Fruit fly (Drosophila melanogaster) whole organism, embryonic: Measurements from ENCODE around the gene cnc.

Source experiments
- BEAF-32 ChIP-seq: fragments of 200-800 bp; sonication (Bioruptor generic); optimal IDR thresholded peaks from 3 replicates; lab custom pipeline; 2017; ENCODE audit warnings: missing biosample characterization, missing genetic modification characterization, mild to moderate bottlenecking, moderate library complexity, missing genetic modification reagents
- Blimp-1 ChIP-seq: fragments of 200-800 bp; sonication (Bioruptor generic); optimal IDR thresholded peaks from 3 replicates; lab custom pipeline; 2018; ENCODE audit warnings: missing biosample characterization, missing genetic modification characterization, mild to moderate bottlenecking, moderate library complexity, missing genetic modification reagents
- CG10959 ChIP-seq: fragments of 200-800 bp; sonication (Bioruptor generic); IDR thresholded peaks from 2 replicates; pipeline ENCODE4 v1.3.6; 2022; ENCODE audit warnings: missing biosample characterization, missing genetic modification characterization
- CG11504 ChIP-seq: fragments of 200-800 bp; sonication (Bioruptor generic); optimal IDR thresholded peaks from 3 replicates; lab custom pipeline; 2019; ENCODE audit warnings: missing biosample characterization, mild to moderate bottlenecking, missing genetic modification characterization, moderate library complexity
- CG11695 ChIP-seq: fragments of 200-800 bp; sonication (Bioruptor generic); IDR thresholded peaks from 3 replicates; pipeline ENCODE4 v1.3.6; 2022; ENCODE audit warnings: missing biosample characterization, missing genetic modification characterization
- CG12155 ChIP-seq: fragments of 200-800 bp; sonication (Bioruptor generic); optimal IDR thresholded peaks from 3 replicates; lab custom pipeline; 2016; ENCODE audit warnings: missing biosample characterization, missing genetic modification characterization
- CG12769 ChIP-seq: fragments of 200-800 bp; sonication (Bioruptor generic); optimal IDR thresholded peaks from 2 replicates; lab custom pipeline; 2019; ENCODE audit warnings: missing biosample characterization, mild to moderate bottlenecking, missing genetic modification characterization, moderate library complexity
- CG13624 ChIP-seq: fragments of 200-800 bp; sonication (Bioruptor generic); optimal IDR thresholded peaks from 2 replicates; lab custom pipeline; 2016; ENCODE audit warnings: missing biosample characterization, missing genetic modification characterization
- CG17385 ChIP-seq: fragments of 200-800 bp; sonication (Bioruptor generic); optimal IDR thresholded peaks from 3 replicates; lab custom pipeline; 2018; ENCODE audit warnings: missing biosample characterization, mild to moderate bottlenecking, missing genetic modification characterization
- CG17802 ChIP-seq: fragments of 200-800 bp; sonication (Bioruptor generic); optimal IDR thresholded peaks from 2 replicates; lab custom pipeline; 2018; ENCODE audit warnings: missing biosample characterization, mild to moderate bottlenecking, missing genetic modification characterization, moderate library complexity
- CG3163 ChIP-seq: fragments of 200-800 bp; sonication (Bioruptor generic); optimal IDR thresholded peaks from 3 replicates; lab custom pipeline; 2016; ENCODE audit warnings: missing biosample characterization, missing genetic modification characterization
- CG34376 ChIP-seq: fragments of 200-800 bp; sonication (Bioruptor generic); optimal IDR thresholded peaks from 2 replicates; lab custom pipeline; 2018; ENCODE audit warnings: missing biosample characterization, mild to moderate bottlenecking, missing genetic modification characterization
- CG34422 ChIP-seq: fragments of 200-800 bp; sonication (Bioruptor generic); IDR thresholded peaks from 3 replicates; pipeline ENCODE4 v1.3.6; 2022; ENCODE audit warnings: missing biosample characterization, missing genetic modification characterization
- CG6765 ChIP-seq: fragments of 200-800 bp; sonication (Bioruptor generic); optimal IDR thresholded peaks from 3 replicates; lab custom pipeline; 2017; ENCODE audit warnings: missing biosample characterization, mild to moderate bottlenecking, missing genetic modification characterization
- CG9609 ChIP-seq: fragments of 200-800 bp; sonication (Bioruptor generic); optimal IDR thresholded peaks from 3 replicates; lab custom pipeline; 2016; ENCODE audit warnings: missing biosample characterization, missing genetic modification characterization
- Dfd ChIP-seq, 2 experiments: fragments of >200 bp; optimal IDR thresholded peaks; 2 replicates each; lab custom pipeline; 2017; ENCODE audit warnings: missing biosample characterization in 2 of 2, missing genetic modification characterization in 2 of 2
- Dip2 ChIP-seq: fragments of 200-800 bp; sonication (Bioruptor generic); IDR thresholded peaks from 2 replicates; pipeline ENCODE4 v1.3.6; 2022; ENCODE audit warnings: missing biosample characterization, missing genetic modification characterization
- Doc3 ChIP-seq: fragments of 200-800 bp; sonication (Bioruptor generic); IDR thresholded peaks from 3 replicates; pipeline ENCODE4 v1.3.6; 2022; ENCODE audit warnings: missing biosample characterization, missing genetic modification characterization; ENCODE audit not compliant: partially characterized antibody
- Fer1 ChIP-seq: fragments of 200-800 bp; sonication (Bioruptor generic); optimal IDR thresholded peaks from 2 replicates; lab custom pipeline; 2017; ENCODE audit warnings: missing biosample characterization, mild to moderate bottlenecking, missing genetic modification characterization
- Gug ChIP-seq: fragments of 200-800 bp; sonication (Bioruptor generic); IDR thresholded peaks from 4 replicates; pipeline ENCODE4 v1.3.6; 2022; ENCODE audit warnings: missing biosample characterization, missing genetic modification characterization
- HLHmδ ChIP-seq: fragments of 200-800 bp; sonication (Bioruptor generic); optimal IDR thresholded peaks from 2 replicates; lab custom pipeline; 2018; ENCODE audit warnings: missing biosample characterization, mild to moderate bottlenecking, missing genetic modification characterization, moderate library complexity
- NfI ChIP-seq: fragments of 200-800 bp; sonication (Bioruptor generic); optimal IDR thresholded peaks from 3 replicates; lab custom pipeline; 2018; ENCODE audit warnings: missing biosample characterization, mild to moderate bottlenecking, missing genetic modification characterization, moderate library complexity
- Ptx1 ChIP-seq: fragments of 200-800 bp; sonication (Bioruptor generic); IDR thresholded peaks from 2 replicates; pipeline ENCODE4 v1.3.6; 2022; ENCODE audit warnings: missing biosample characterization, missing genetic modification characterization
- Spps ChIP-seq: fragments of 200-800 bp; sonication (Bioruptor generic); optimal IDR thresholded peaks from 2 replicates; lab custom pipeline; 2018; ENCODE audit warnings: missing biosample characterization, mild to moderate bottlenecking, missing genetic modification characterization
- Taf1 ChIP-seq: fragments of 200-800 bp; sonication (Bioruptor generic); IDR thresholded peaks from 2 replicates; pipeline ENCODE4 v1.3.6; 2022; ENCODE audit warnings: missing biosample characterization, missing genetic modification characterization
- Usf ChIP-seq: fragments of 200-800 bp; sonication (Bioruptor generic); optimal IDR thresholded peaks from 2 replicates; lab custom pipeline; 2017; ENCODE audit warnings: missing genotype, missing biosample characterization, missing genetic modification characterization
- abd-A ChIP-seq: fragments of 200-800 bp; sonication (Bioruptor generic); optimal IDR thresholded peaks from 3 replicates; lab custom pipeline; 2019; ENCODE audit warnings: missing biosample characterization, mild to moderate bottlenecking, missing genetic modification characterization, moderate library complexity
- ara ChIP-seq: fragments of 200-800 bp; sonication (Bioruptor generic); IDR thresholded peaks from 2 replicates; pipeline ENCODE4 v1.3.6; 2022; ENCODE audit warnings: missing biosample characterization, missing genetic modification characterization
- bab2 ChIP-seq: fragments of 200-800 bp; sonication (Bioruptor generic); optimal IDR thresholded peaks from 2 replicates; lab custom pipeline; 2016; ENCODE audit warnings: missing biosample characterization, missing genetic modification characterization
- br ChIP-seq: fragments of >200 bp; optimal IDR thresholded peaks from 2 replicates; lab custom pipeline; 2017
- bsh ChIP-seq, 2 experiments: fragments of 200-800 bp; sonication (Bioruptor generic); optimal IDR thresholded peaks; 2 replicates each; lab custom pipeline; 2017 to 2018; ENCODE audit warnings: mild to moderate bottlenecking in 2 of 2, missing biosample characterization in 2 of 2, missing genetic modification characterization in 2 of 2, moderate library complexity in 1 of 2
- btn ChIP-seq: fragments of 200-800 bp; sonication (Bioruptor generic); optimal IDR thresholded peaks from 2 replicates; lab custom pipeline; 2016; ENCODE audit warnings: missing biosample characterization, missing genetic modification characterization
- cad ChIP-seq: fragments of >200 bp; optimal IDR thresholded peaks from 2 replicates; lab custom pipeline; 2017; ENCODE audit warnings: missing biosample characterization, missing genetic modification characterization
- chinmo ChIP-seq: fragments of 200-800 bp; sonication (Bioruptor generic); IDR thresholded peaks from 4 replicates; pipeline ENCODE4 v1.3.6; 2022; ENCODE audit warnings: missing biosample characterization, missing genetic modification characterization; ENCODE audit not compliant: partially characterized antibody
- chm ChIP-seq: fragments of 200-800 bp; sonication (Bioruptor generic); IDR thresholded peaks from 2 replicates; pipeline ENCODE4 v1.3.6; 2022; ENCODE audit warnings: missing biosample characterization, missing genetic modification characterization
- corto ChIP-seq: fragments of 200-800 bp; sonication (Bioruptor generic); optimal IDR thresholded peaks from 2 replicates; lab custom pipeline; 2016; ENCODE audit warnings: missing biosample characterization, mild to moderate bottlenecking, missing genetic modification characterization, moderate library complexity
- crc ChIP-seq: fragments of 200-800 bp; sonication (Bioruptor generic); optimal IDR thresholded peaks from 2 replicates; lab custom pipeline; 2016; ENCODE audit warnings: missing biosample characterization, missing genetic modification characterization
- dm ChIP-seq: fragments of 200-800 bp; sonication (Bioruptor generic); optimal IDR thresholded peaks from 3 replicates; lab custom pipeline; 2016; ENCODE audit warnings: missing biosample characterization, missing genetic modification characterization
- esg ChIP-seq: fragments of 200-800 bp; sonication (Bioruptor generic); conservative IDR thresholded peaks from 2 replicates; pipeline ENCODE4 v1.3.6; 2022; ENCODE audit warnings: missing biosample characterization, missing genetic modification characterization
- ewg ChIP-seq: fragments of 200-800 bp; sonication (Bioruptor generic); optimal IDR thresholded peaks from 3 replicates; lab custom pipeline; 2017; ENCODE audit warnings: mild to moderate bottlenecking, missing biosample characterization, missing genetic modification reagents, missing genetic modification characterization
- gce ChIP-seq: fragments of 200-800 bp; sonication (Bioruptor generic); IDR thresholded peaks from 3 replicates; pipeline ENCODE4 v1.3.6; 2022; ENCODE audit warnings: missing biosample characterization, missing genetic modification characterization
- inv ChIP-seq: fragments of 200-800 bp; sonication (Bioruptor generic); IDR thresholded peaks from 2 replicates; pipeline ENCODE4 v1.3.6; 2022; ENCODE audit warnings: missing biosample characterization, missing genetic modification characterization; ENCODE audit not compliant: partially characterized antibody
- kah ChIP-seq: fragments of 200-800 bp; sonication (Bioruptor generic); optimal IDR thresholded peaks from 2 replicates; lab custom pipeline; 2018; ENCODE audit warnings: missing biosample characterization, mild to moderate bottlenecking, missing genetic modification characterization
- luna ChIP-seq: fragments of 200-800 bp; sonication (Bioruptor generic); optimal IDR thresholded peaks from 2 replicates; lab custom pipeline; 2016; ENCODE audit warnings: missing biosample characterization, missing genetic modification characterization
- onecut ChIP-seq: fragments of 200-800 bp; sonication (Bioruptor generic); IDR thresholded peaks from 2 replicates; pipeline ENCODE4 v1.3.6; 2022; ENCODE audit warnings: missing biosample characterization, missing genetic modification characterization
- pum ChIP-seq: fragments of 200-800 bp; sonication (Bioruptor generic); optimal IDR thresholded peaks from 2 replicates; lab custom pipeline; 2016; ENCODE audit warnings: missing biosample characterization, missing genetic modification characterization
- slou ChIP-seq: fragments of 200-800 bp; sonication (Bioruptor generic); optimal IDR thresholded peaks from 3 replicates; lab custom pipeline; 2016; ENCODE audit warnings: missing biosample characterization, missing genetic modification characterization
- sqz ChIP-seq: fragments of 200-800 bp; sonication (Bioruptor generic); optimal IDR thresholded peaks from 3 replicates; lab custom pipeline; 2018; ENCODE audit warnings: missing biosample characterization, mild to moderate bottlenecking, missing genetic modification characterization
- ssp ChIP-seq: fragments of 200-800 bp; sonication (Bioruptor generic); IDR thresholded peaks from 2 replicates; pipeline ENCODE4 v1.3.6; 2022; ENCODE audit warnings: missing biosample characterization, missing genetic modification characterization
- sug ChIP-seq: fragments of 200-800 bp; optimal IDR thresholded peaks from 2 replicates; lab custom pipeline; 2019; ENCODE audit warnings: missing biosample characterization, mild to moderate bottlenecking, missing genetic modification characterization, moderate library complexity
- tin ChIP-seq: fragments of 200-800 bp; sonication (Bioruptor generic); optimal IDR thresholded peaks from 3 replicates; lab custom pipeline; 2016; ENCODE audit warnings: missing biosample characterization, missing genetic modification characterization

The cnc gene

DNA sequence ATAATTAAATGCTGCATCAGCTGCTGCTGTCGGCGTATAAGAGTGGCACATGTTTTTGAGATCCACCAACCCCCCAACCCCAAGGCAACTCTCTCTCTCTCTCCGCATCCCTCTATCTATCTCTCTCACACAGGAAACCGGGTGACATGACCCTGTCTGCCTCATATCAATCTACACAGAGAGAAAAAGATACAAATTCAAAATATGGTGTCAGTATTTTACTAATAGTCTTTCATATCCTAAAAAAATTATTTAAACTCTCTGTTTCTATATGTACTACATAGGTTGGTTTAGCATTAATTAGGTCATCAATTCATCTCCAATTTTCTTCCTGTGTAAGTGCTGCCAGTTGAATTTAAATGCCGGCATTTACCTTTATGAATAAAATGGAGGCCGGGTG lies 51.1 kb downstream of the cnc start (continued):
- peak; percentile 68 to 97 for TF ChIP-seq bsh (GFP tag; optimal IDR thresholded peaks at IDR 0.05; lab: Kevin White, UChicago)
- TF ChIP-seq Taf1 (GFP tag; lab: Robert Waterston, UW) = peak; percentile 39; the same call in 1 of the 2 replicates
- TF ChIP-seq corto (GFP tag; lab: Kevin White, UChicago) = peak; percentile 88
- TF ChIP-seq pum = peak; percentile 92
- TF ChIP-seq btn (GFP tag; lab: Kevin White, UChicago) = peak; percentile 79
- TF ChIP-seq CG34376 (GFP tag; lab: Kevin White, UChicago) = no peak
- TF ChIP-seq CG9609 (GFP tag; lab: Kevin White, UChicago) = peak; percentile 86
- TF ChIP-seq CG34422 (GFP tag; lab: Robert Waterston, UW) = peak; percentile 89
- peak; percentile 40 for TF ChIP-seq sug
- TF ChIP-seq Ptx1 (GFP tag; lab: Robert Waterston, UW) = peak; percentile 92
- TF ChIP-seq CG12155 (GFP tag; lab: Kevin White, UChicago) = peak; percentile 86
- peak; percentile 88 for TF ChIP-seq CG10959 (GFP tag; lab: Robert Waterston, UW)
- TF ChIP-seq CG3163 (GFP tag; lab: Kevin White, UChicago) = peak; percentile 67
- TF ChIP-seq CG13624 = peak; percentile 82
- peak; percentile 85 for TF ChIP-seq chm (GFP tag; lab: Robert Waterston, UW)
- peak; percentile 89 for TF ChIP-seq bab2 (GFP tag; lab: Kevin White, UChicago)
- TF ChIP-seq Doc3 (GFP tag; lab: Robert Waterston, UW) = no peak
- peak; percentile 74 for TF ChIP-seq Gug (GFP tag; lab: Robert Waterston, UW)
- TF ChIP-seq dm (GFP tag; lab: Kevin White, UChicago) = peak; percentile 73
- TF ChIP-seq luna (GFP tag; lab: Kevin White, UChicago) = peak; percentile 61
- peak; percentile 83 for TF ChIP-seq onecut
- TF ChIP-seq Blimp-1 (GFP tag; lab: Kevin White, UChicago) = peak; percentile 93
- peak; percentile 70 for TF ChIP-seq CG17802
- TF ChIP-seq NfI (GFP tag; lab: Kevin White, UChicago) = peak; percentile 83
- no peak for TF ChIP-seq cad (GFP tag; lab: Kevin White, UChicago)
- TF ChIP-seq CG11695 (GFP tag; lab: Robert Waterston, UW) = peak; percentile 85
- TF ChIP-seq kah (GFP tag; lab: Kevin White, UChicago) = peak; percentile 80
- TF ChIP-seq br = no peak
- TF ChIP-seq Usf (GFP tag; lab: Kevin White, UChicago) = peak; percentile 58
- TF ChIP-seq BEAF-32 (GFP tag; lab: Kevin White, UChicago) = no peak
- TF ChIP-seq CG17385 = peak; percentile 80
- TF ChIP-seq slou (GFP tag; lab: Kevin White, UChicago) = peak; percentile 56
- peak; percentile 87 for TF ChIP-seq ewg
- peak; percentile 84 for TF ChIP-seq esg (GFP tag; lab: Robert Waterston, UW)
- peak; percentile 93 for TF ChIP-seq Spps (tag; lab: Kevin White, UChicago)
- peak; percentile 55 for TF ChIP-seq sqz (GFP tag; lab: Kevin White, UChicago)
- peak; percentile 63 for TF ChIP-seq CG6765
- no peak for TF ChIP-seq Dip2
- TF ChIP-seq tin (GFP tag; lab: Kevin White, UChicago) = peak; percentile 91
- peak; percentile 93 for TF ChIP-seq ara
- TF ChIP-seq crc = peak; percentile 84
- peak; percentile 89 for TF ChIP-seq gce
- no peak for TF ChIP-seq HLHmδ
- TF ChIP-seq abd-A = no peak
- no peak for TF ChIP-seq inv (GFP tag; lab: Robert Waterston, UW)
- TF ChIP-seq CG11504 (tag; lab: Kevin White, UChicago) = peak; percentile 95
- TF ChIP-seq chinmo (GFP tag; lab: Robert Waterston, UW) = no peak
- peak; percentile 78 for TF ChIP-seq Fer1 (GFP tag; lab: Kevin White, UChicago)
- peak; percentile 82 for TF ChIP-seq ssp (GFP tag; lab: Robert Waterston, UW)
- TF ChIP-seq Dfd (GFP tag; optimal IDR thresholded peaks at IDR 0.05; lab: Kevin White, UChicago) = no peak
- TF ChIP-seq CG12769 (tag; lab: Kevin White, UChicago) = peak; percentile 95
